Worm (Caenorhabditis elegans): ENCODE results near the gene msp-45.
A peak's percentile ranks its signal among the peaks of the same experiment; 100 is the strongest.

The msp-45 gene

ce11 chrII:5180272-5180671, 23.4 kb upstream of the msp-45 start:
- TF ChIP-seq ama-1 (optimal IDR thresholded peaks at IDR 0.05) = peak; percentile 48
- TF ChIP-seq zag-1 (tag; optimal IDR thresholded peaks at IDR 0.05) = no peak

ce11 chrII:5178609-5179008, 21.7 kb upstream of the msp-45 start:
- no peak for TF ChIP-seq mdl-1 (tag; optimal IDR thresholded peaks at IDR 0.05)
- peak; percentile 23 for TF ChIP-seq ama-1 (optimal IDR thresholded peaks at IDR 0.05)
- peak; percentile 28 for TF ChIP-seq elt-2 (tag; optimal IDR thresholded peaks at IDR 0.05)
- no peak for TF ChIP-seq elt-3 (tag; optimal IDR thresholded peaks at IDR 0.05)
- TF ChIP-seq zag-1 (tag; optimal IDR thresholded peaks at IDR 0.05) = no peak
- TF ChIP-seq nhr-43 (tag; optimal IDR thresholded peaks at IDR 0.05; ENCODE audit: poor library complexity, severe bottlenecking) = peak; percentile 36

- TF ChIP-seq mml-1 (tag; optimal IDR thresholded peaks at IDR 0.05) (no peak), aly-2 (tag; optimal IDR thresholded peaks at IDR 0.05) (no peak), nhr-25 (tag; optimal IDR thresholded peaks at IDR 0.05) (no peak), ceh-16 (tag; optimal IDR thresholded peaks at IDR 0.05) (no peak), ztf-4 (tag; optimal IDR thresholded peaks at IDR 0.05) (no peak), daf-12 (tag; optimal IDR thresholded peaks at IDR 0.05) (no peak), pqm-1 (tag; optimal IDR thresholded peaks at IDR 0.05) (no peak), fos-1 (tag; optimal IDR thresholded peaks at IDR 0.05) (no peak), pha-4 (tag; optimal IDR thresholded peaks at IDR 0.05) (no peak)
Measured at ce11 chrII:5177902-5178301, 21.0 kb upstream of the msp-45 start, which contains the start of gene C27D6.12. Gene C27D6.12, minus strand, starts transcription at chrII:5178002.

ce11 chrII:5176934-5177333, 20.1 kb upstream of the msp-45 start:
- no peak for TF ChIP-seq fos-1 (tag; optimal IDR thresholded peaks at IDR 0.05)
- no peak for TF ChIP-seq egl-5 (tag; optimal IDR thresholded peaks at IDR 0.05)
- no peak for TF ChIP-seq elt-3 (tag; optimal IDR thresholded peaks at IDR 0.05)
- TF ChIP-seq nhr-11 (tag; optimal IDR thresholded peaks at IDR 0.05) = no peak
- no peak for TF ChIP-seq nhr-12 (tag; optimal IDR thresholded peaks at IDR 0.05)
- no peak for TF ChIP-seq nhr-43 (tag; optimal IDR thresholded peaks at IDR 0.05; ENCODE audit: poor library complexity, severe bottlenecking)
- no peak for TF ChIP-seq lsy-12 (tag; optimal IDR thresholded peaks at IDR 0.05)
- no peak for TF ChIP-seq ztf-11 (tag; optimal IDR thresholded peaks at IDR 0.05)
- no peak for TF ChIP-seq elt-1 (tag; optimal IDR thresholded peaks at IDR 0.05)
- no peak for TF ChIP-seq nfya-1 (tag; optimal IDR thresholded peaks at IDR 0.05; ENCODE audit: insufficient read depth)
- no peak for TF ChIP-seq nhr-67 (tag; optimal IDR thresholded peaks at IDR 0.05)
- no peak for TF ChIP-seq aly-2 (tag; optimal IDR thresholded peaks at IDR 0.05)

ce11 chrII:5174370-5174769, 17.5 kb upstream of the msp-45 start, which contains the start of gene C27D6.3:
Gene C27D6.3, minus strand, starts transcription at chrII:5174470.
- TF ChIP-seq ama-1 (optimal IDR thresholded peaks at IDR 0.05) (no peak), nhr-25 (tag; optimal IDR thresholded peaks at IDR 0.05) (no peak)

ce11 chrII:5172451-5172850, 15.6 kb upstream of the msp-45 start, which contains the start of gene C27D6.1:
Gene C27D6.1, plus strand, starts transcription at chrII:5172751.
- TF ChIP-seq elt-3 (tag; optimal IDR thresholded peaks at IDR 0.05) = no peak
- no peak for TF ChIP-seq ceh-16 (tag; optimal IDR thresholded peaks at IDR 0.05)
- no peak for TF ChIP-seq pqm-1 (tag; optimal IDR thresholded peaks at IDR 0.05)
- no peak for TF ChIP-seq ztf-11 (tag; optimal IDR thresholded peaks at IDR 0.05)
- no peak for TF ChIP-seq lin-15B (tag; optimal IDR thresholded peaks at IDR 0.05)

ce11 chrII:5171610-5172009, 14.7 kb upstream of the msp-45 start, which contains the start of gene C27D6.15:
Gene C27D6.15, plus strand, starts transcription at chrII:5171910.
- TF ChIP-seq mml-1 (tag; optimal IDR thresholded peaks at IDR 0.05) = no peak
- no peak for TF ChIP-seq nhr-76 (tag; optimal IDR thresholded peaks at IDR 0.05)
- no peak for TF ChIP-seq ceh-82 (tag; optimal IDR thresholded peaks at IDR 0.05)
- TF ChIP-seq ZK546.5 (tag; optimal IDR thresholded peaks at IDR 0.05) = no peak
- TF ChIP-seq fos-1 (tag; optimal IDR thresholded peaks at IDR 0.05) = no peak
- TF ChIP-seq nhr-67 (tag; optimal IDR thresholded peaks at IDR 0.05) = no peak
- TF ChIP-seq nhr-12 (tag; optimal IDR thresholded peaks at IDR 0.05) = no peak
- TF ChIP-seq pqm-1 (tag; optimal IDR thresholded peaks at IDR 0.05) = no peak
- no peak for TF ChIP-seq ceh-16 (tag; optimal IDR thresholded peaks at IDR 0.05)
- no peak for TF ChIP-seq ceh-9 (tag; optimal IDR thresholded peaks at IDR 0.05)
- TF ChIP-seq hmg-11 (tag; optimal IDR thresholded peaks at IDR 0.05) = no peak
- no peak for TF ChIP-seq jun-1 (tag; optimal IDR thresholded peaks at IDR 0.05)
- TF ChIP-seq daf-12 (tag; optimal IDR thresholded peaks at IDR 0.05) = no peak
- no peak for TF ChIP-seq egl-27 (tag; optimal IDR thresholded peaks at IDR 0.05)

All from whole organism, L3 larva.